Worm (Caenorhabditis elegans) whole organism, L4 larva: ENCODE measurements around the gene viro-2.

Experiments
- D1046.2 ChIP-seq: fragments of 200-800 bp; sonication (Bioruptor generic); IDR thresholded peaks from 2 replicates; pipeline ENCODE4 v1.3.6; 2022; ENCODE audit warnings: missing genetic modification characterization, missing compliant biosample characterization
- F26F4.8 ChIP-seq: fragments of 200-800 bp; sonication (Bioruptor generic); conservative IDR thresholded peaks from 2 replicates; pipeline ENCODE4 v1.3.6; 2022; ENCODE audit warnings: missing genetic modification characterization, missing compliant biosample characterization
- F44E2.7 ChIP-seq: fragments of 200-800 bp; sonication (Bioruptor generic); IDR thresholded peaks from 2 replicates; pipeline ENCODE4 v2.1.2; 2022; ENCODE audit warnings: missing genetic modification characterization, missing compliant biosample characterization
- R02D3.7 ChIP-seq: fragments of 150-350 bp; sonication (generic microtip); optimal IDR thresholded peaks from 3 replicates; lab custom pipeline; 2014; ENCODE audit warnings: missing biosample characterization, missing genetic modification characterization
- T20F7.1 ChIP-seq: fragments of 200-800 bp; sonication (Bioruptor generic); optimal IDR thresholded peaks from 2 replicates; lab custom pipeline; 2018; ENCODE audit warnings: mild to moderate bottlenecking, missing genetic modification characterization, missing compliant biosample characterization
- ZK546.5 ChIP-seq, 2 experiments: sonication (generic microtip); optimal IDR thresholded peaks; 2 replicates each; lab custom pipeline; 2017; ENCODE audit warnings: missing biosample characterization in 2 of 2, missing genetic modification characterization in 2 of 2
- aha-1 ChIP-seq: fragments of 150-350 bp; peaks from one replicate; lab custom pipeline; 2014; ENCODE audit warnings: missing biosample characterization, missing genetic modification characterization
- aly-2 ChIP-seq: sonication (generic microtip); optimal IDR thresholded peaks from 2 replicates; lab custom pipeline; 2018; ENCODE audit warnings: missing biosample characterization, missing genetic modification characterization
- attf-4 ChIP-seq: sonication (generic microtip); optimal IDR thresholded peaks from 3 replicates; lab custom pipeline; 2017; ENCODE audit warnings: missing biosample characterization, missing genetic modification characterization
- ceh-28 ChIP-seq: fragments of 150-350 bp; optimal IDR thresholded peaks from 2 replicates; lab custom pipeline; 2014; ENCODE audit warnings: missing biosample characterization, missing genetic modification reagents, missing genetic modification characterization
- ceh-82 ChIP-seq: sonication (generic microtip); optimal IDR thresholded peaks from 2 replicates; lab custom pipeline; 2017; ENCODE audit warnings: missing biosample characterization, missing genetic modification characterization
- daf-12 ChIP-seq: fragments of 150-350 bp; optimal IDR thresholded peaks from 2 replicates; lab custom pipeline; 2014; ENCODE audit warnings: missing biosample characterization, missing genetic modification reagents, missing genetic modification characterization
- dmd-6 ChIP-seq: fragments of 200-800 bp; sonication (Bioruptor generic); IDR thresholded peaks from 2 replicates; pipeline ENCODE4 v1.3.6; 2022; ENCODE audit warnings: missing genetic modification reagents, missing genetic modification characterization, missing compliant biosample characterization
- dmd-9 ChIP-seq: fragments of 200-800 bp; sonication (Bioruptor generic); IDR thresholded peaks from 2 replicates; pipeline ENCODE4 v1.3.6; 2022; ENCODE audit warnings: missing genetic modification reagents, missing genetic modification characterization, missing compliant biosample characterization
- dve-1 ChIP-seq: sonication (generic microtip); optimal IDR thresholded peaks from 2 replicates; lab custom pipeline; 2017; ENCODE audit warnings: antibody characterized with exemption, mild to moderate bottlenecking, missing genetic modification characterization, missing compliant biosample characterization; ENCODE audit not compliant: insufficient read depth
- egl-27 ChIP-seq: sonication (generic microtip); optimal IDR thresholded peaks from 3 replicates; lab custom pipeline; 2017; ENCODE audit warnings: missing biosample characterization, missing genetic modification reagents, missing genetic modification characterization
- egl-43 ChIP-seq: fragments of 200-800 bp; sonication (Bioruptor generic); IDR thresholded peaks from 2 replicates; pipeline ENCODE4 v1.3.6; 2022; ENCODE audit warnings: missing genetic modification reagents, missing genetic modification characterization, missing compliant biosample characterization
- fos-1 ChIP-seq: fragments of 150-350 bp; optimal IDR thresholded peaks from 2 replicates; lab custom pipeline; 2014; ENCODE audit warnings: missing biosample characterization, missing genetic modification characterization
- gei-8 ChIP-seq: fragments of 200-800 bp; sonication (Bioruptor generic); optimal IDR thresholded peaks from 2 replicates; lab custom pipeline; 2018; ENCODE audit warnings: mild to moderate bottlenecking, missing genetic modification characterization, missing compliant biosample characterization
- hif-1 ChIP-seq, 2 experiments: sonication (generic microtip); optimal IDR thresholded peaks; 2 replicates each; lab custom pipeline; 2016 to 2017; ENCODE audit warnings: missing compliant biosample characterization in 2 of 2, missing genetic modification characterization in 2 of 2, missing genetic modification reagents in 2 of 2, missing genotype in 2 of 2, mild to moderate bottlenecking in 1 of 2
- hlh-11 ChIP-seq: fragments of 200-800 bp; sonication (Bioruptor generic); optimal IDR thresholded peaks from 2 replicates; lab custom pipeline; 2018; ENCODE audit warnings: mild to moderate bottlenecking, missing genetic modification characterization, missing compliant biosample characterization
- lim-7 ChIP-seq: fragments of 200-800 bp; sonication (Bioruptor generic); IDR thresholded peaks from 2 replicates; pipeline ENCODE4 v1.3.6; 2022; ENCODE audit warnings: missing genetic modification characterization, missing compliant biosample characterization
- lin-38 ChIP-seq: fragments of 200-800 bp; sonication (Bioruptor generic); IDR thresholded peaks from 2 replicates; pipeline ENCODE4 v1.3.6; 2022; ENCODE audit warnings: missing genetic modification reagents, missing genetic modification characterization, missing compliant biosample characterization
- lin-39 ChIP-seq: fragments of 150-350 bp; optimal IDR thresholded peaks from 2 replicates; lab custom pipeline; 2014; ENCODE audit warnings: missing biosample characterization, missing genetic modification reagents, missing genetic modification characterization
- lir-3 ChIP-seq: sonication (generic microtip); optimal IDR thresholded peaks from 2 replicates; lab custom pipeline; 2016; ENCODE audit warnings: mild to moderate bottlenecking, missing genetic modification characterization, missing compliant biosample characterization
- lsy-2 ChIP-seq, 2 experiments: fragments of 150-350 bp in 1 of 2; sonication (generic microtip) in 1 of 2; optimal IDR thresholded peaks; 2 replicates each; lab custom pipeline; 2014 to 2017; ENCODE audit warnings: missing biosample characterization in 2 of 2, missing genetic modification characterization in 2 of 2
- madf-5 ChIP-seq, 2 experiments: fragments of 200-800 bp; sonication (Bioruptor generic); IDR thresholded peaks; 2 replicates each; pipeline ENCODE4 v1.3.6; 2022; ENCODE audit warnings: missing compliant biosample characterization in 2 of 2, missing genetic modification characterization in 2 of 2
- mdl-1 ChIP-seq, 2 experiments: fragments of 150-350 bp in 1 of 2; sonication (generic microtip) in 1 of 2; optimal IDR thresholded peaks; 2 replicates each; lab custom pipeline; 2014 to 2017; ENCODE audit warnings: missing biosample characterization in 2 of 2, missing genetic modification characterization in 2 of 2
- mdt-29 ChIP-seq: fragments of 200-800 bp; sonication (Bioruptor generic); IDR thresholded peaks from 2 replicates; pipeline ENCODE4 v1.3.6; 2022; ENCODE audit warnings: missing genetic modification reagents, missing genetic modification characterization, missing compliant biosample characterization
- mes-2 ChIP-seq: sonication (generic microtip); optimal IDR thresholded peaks from 2 replicates; lab custom pipeline; 2016; ENCODE audit warnings: missing genotype, mild to moderate bottlenecking, missing genetic modification characterization, missing compliant biosample characterization; ENCODE audit not compliant: poor library complexity, severe bottlenecking
- mxl-2 ChIP-seq: fragments of 200-800 bp; sonication (Bioruptor generic); conservative IDR thresholded peaks from 2 replicates; pipeline ENCODE4 v1.3.6; 2022; ENCODE audit warnings: missing genetic modification reagents, missing genetic modification characterization, missing compliant biosample characterization
- nhr-11 ChIP-seq: fragments of 150-350 bp; optimal IDR thresholded peaks from 2 replicates; lab custom pipeline; 2014; ENCODE audit warnings: missing biosample characterization, missing genetic modification characterization
- nhr-25 ChIP-seq: sonication (generic microtip); optimal IDR thresholded peaks from 2 replicates; lab custom pipeline; 2017; ENCODE audit warnings: missing genetic modification characterization, mild to moderate bottlenecking, missing compliant biosample characterization, antibody characterized with exemption, moderate library complexity, borderline replicate concordance; ENCODE audit not compliant: insufficient read depth
- nhr-28 ChIP-seq: fragments of 150-350 bp; optimal IDR thresholded peaks from 2 replicates; lab custom pipeline; 2014; ENCODE audit warnings: missing biosample characterization, missing genetic modification characterization
- nhr-41 ChIP-seq: fragments of 200-800 bp; sonication (Bioruptor generic); IDR thresholded peaks from 2 replicates; pipeline ENCODE4 v1.3.6; 2022; ENCODE audit warnings: missing genetic modification reagents, missing genetic modification characterization, missing compliant biosample characterization
- nhr-42 ChIP-seq: fragments of 200-800 bp; sonication (Bioruptor generic); IDR thresholded peaks from 2 replicates; pipeline ENCODE4 v1.3.6; 2022; ENCODE audit warnings: missing genetic modification characterization, missing compliant biosample characterization
- nhr-48 ChIP-seq: sonication (generic microtip); optimal IDR thresholded peaks from 2 replicates; lab custom pipeline; 2016; ENCODE audit warnings: mild to moderate bottlenecking, missing genetic modification characterization, missing compliant biosample characterization
- nhr-76 ChIP-seq: fragments of 150-350 bp; optimal IDR thresholded peaks from 2 replicates; lab custom pipeline; 2014; ENCODE audit warnings: missing biosample characterization, missing genetic modification characterization
- php-3 ChIP-seq: fragments of 200-800 bp; sonication (Bioruptor generic); IDR thresholded peaks from 2 replicates; pipeline ENCODE4 v1.3.6; 2022; ENCODE audit warnings: missing genetic modification reagents, missing genetic modification characterization, missing compliant biosample characterization
- rbr-2 ChIP-seq: sonication (generic microtip); optimal IDR thresholded peaks from 2 replicates; lab custom pipeline; 2016; ENCODE audit warnings: missing genotype, missing genetic modification characterization, missing compliant biosample characterization
- saeg-2 ChIP-seq: fragments of 200-800 bp; sonication (Bioruptor generic); IDR thresholded peaks from 2 replicates; pipeline ENCODE4 v1.3.6; 2022; ENCODE audit warnings: missing genetic modification reagents, missing genetic modification characterization, missing compliant biosample characterization
- sdz-12 ChIP-seq: fragments of 200-800 bp; sonication (Bioruptor generic); optimal IDR thresholded peaks from 2 replicates; lab custom pipeline; 2018; ENCODE audit warnings: mild to moderate bottlenecking, missing genetic modification characterization, missing compliant biosample characterization
- set-16 ChIP-seq: fragments of 200-800 bp; sonication (Bioruptor generic); IDR thresholded peaks from 2 replicates; pipeline ENCODE4 v1.3.6; 2022; ENCODE audit warnings: missing genetic modification reagents, missing genetic modification characterization, missing compliant biosample characterization
- snpc-1.2 ChIP-seq: fragments of 200-800 bp; sonication (Bioruptor generic); IDR thresholded peaks from 2 replicates; pipeline ENCODE4 v1.3.6; 2022; ENCODE audit warnings: missing genetic modification reagents, missing genetic modification characterization, missing compliant biosample characterization
- snpc-4 ChIP-seq: fragments of 150-350 bp; optimal IDR thresholded peaks from 2 replicates; lab custom pipeline; 2014; ENCODE audit warnings: missing biosample characterization, missing genetic modification characterization
- spr-1 ChIP-seq: sonication (generic microtip); optimal IDR thresholded peaks from 2 replicates; lab custom pipeline; 2016; ENCODE audit warnings: mild to moderate bottlenecking, missing genetic modification characterization, missing compliant biosample characterization
- unc-39 ChIP-seq: sonication (generic microtip); optimal IDR thresholded peaks from 2 replicates; lab custom pipeline; 2017; ENCODE audit warnings: missing biosample characterization, missing genetic modification characterization
- unc-62 ChIP-seq, 3 experiments: fragments of 150-350 bp in 1 of 3; sonication (generic microtip); optimal IDR thresholded peaks in 2 of 3; peaks in 1 of 3; 1 replicate in 1 of 3; 2 replicates in 2 of 3; lab custom pipeline; 2014 to 2017; ENCODE audit warnings: missing biosample characterization in 3 of 3, missing genetic modification characterization in 3 of 3, missing genetic modification reagents in 3 of 3, missing genotype in 1 of 3
- vab-7 ChIP-seq: fragments of 200-800 bp; sonication (Bioruptor generic); IDR thresholded peaks from 2 replicates; pipeline ENCODE4 v1.3.6; 2022; ENCODE audit warnings: missing genetic modification reagents, missing genetic modification characterization, missing compliant biosample characterization
- zip-2 ChIP-seq: fragments of 150-350 bp; optimal IDR thresholded peaks from 2 replicates; lab custom pipeline; 2014; ENCODE audit warnings: missing biosample characterization, missing genetic modification characterization
- ztf-11 ChIP-seq: fragments of 150-350 bp; optimal IDR thresholded peaks from 2 replicates; lab custom pipeline; 2014; ENCODE audit warnings: missing biosample characterization, missing genetic modification characterization
- ztf-7 ChIP-seq: fragments of 150-350 bp; optimal IDR thresholded peaks from 2 replicates; lab custom pipeline; 2014; ENCODE audit warnings: missing biosample characterization, missing genetic modification characterization

viro-2 gene

ce11 chrIII:7155631-7156030, 26.9 kb downstream of the viro-2 start (continued):
- no peak for TF ChIP-seq lim-7 (GFP tag; lab: Robert Waterston, UW)
- TF ChIP-seq vab-7 (GFP tag; lab: Robert Waterston, UW): no peak
- TF ChIP-seq F26F4.8 (GFP tag; lab: Robert Waterston, UW): no peak
- peak; percentile 92 for TF ChIP-seq rbr-2 (tag; lab: Kevin White, UChicago)
- TF ChIP-seq attf-4: no peak
- peak; percentile 81 for TF ChIP-seq nhr-11 (tag; lab: Kevin White, UChicago)
- TF ChIP-seq lir-3 (tag; lab: Kevin White, UChicago): peak; percentile 40
- TF ChIP-seq ceh-82 (tag; lab: Kevin White, UChicago): no peak
- TF ChIP-seq unc-39 (tag; lab: Kevin White, UChicago): no peak
- TF ChIP-seq saeg-2 (GFP tag; lab: Robert Waterston, UW): peak; percentile 83
- TF ChIP-seq sdz-12 (GFP tag; lab: Kevin White, UChicago): no peak
- TF ChIP-seq nhr-25 (tag; lab: Kevin White, UChicago): peak; percentile 83
- no peak for TF ChIP-seq aly-2
- TF ChIP-seq F44E2.7: no peak
- peak; percentile 92 for TF ChIP-seq dve-1 (tag; lab: Kevin White, UChicago)
- peak; percentile 82 for TF ChIP-seq php-3
- no peak for TF ChIP-seq daf-12 (tag; lab: Kevin White, UChicago)
- TF ChIP-seq lin-39: no peak
- peak; percentile 59 for TF ChIP-seq zip-2 (tag; lab: Kevin White, UChicago)
- TF ChIP-seq mes-2 (tag; lab: Kevin White, UChicago): peak; percentile 85
- TF ChIP-seq ceh-28 (tag; lab: Kevin White, UChicago): peak; percentile 27
- no peak for TF ChIP-seq snpc-1.2
- no peak for TF ChIP-seq madf-5 (GFP tag; IDR thresholded peaks at IDR 0.05; lab: Robert Waterston, UW)
- TF ChIP-seq ztf-11 (tag; lab: Kevin White, UChicago): no peak
- peak; percentile 23 to 82 for TF ChIP-seq hif-1 (tag; optimal IDR thresholded peaks at IDR 0.05; lab: Kevin White, UChicago)
- peak; percentile 81 for TF ChIP-seq egl-43
- TF ChIP-seq mdl-1 (tag; optimal IDR thresholded peaks at IDR 0.05; lab: Kevin White, UChicago): peak; percentile 99
- peak; percentile 92 for TF ChIP-seq nhr-28
- TF ChIP-seq fos-1: peak; percentile 57
- peak; percentile 93 for TF ChIP-seq nhr-48 (tag; lab: Kevin White, UChicago)
- TF ChIP-seq mxl-2: no peak
- TF ChIP-seq R02D3.7 (tag; lab: Kevin White, UChicago): no peak
- TF ChIP-seq hlh-11: peak; percentile 97
- peak; percentile 77 for TF ChIP-seq T20F7.1 (GFP tag; lab: Kevin White, UChicago)
- TF ChIP-seq lsy-2 (tag; optimal IDR thresholded peaks at IDR 0.05; lab: Kevin White, UChicago): peak; percentile 88 to 90
- peak; percentile 54 for TF ChIP-seq nhr-76
- peak; percentile 77 for TF ChIP-seq spr-1 (tag; lab: Kevin White, UChicago)
- TF ChIP-seq nhr-42: peak; percentile 70; the same call in 1 of the 2 replicates
- no peak for TF ChIP-seq ztf-7
- no peak for TF ChIP-seq D1046.2 (GFP tag; lab: Robert Waterston, UW)
- TF ChIP-seq gei-8: peak; percentile 85
- TF ChIP-seq dmd-6: peak; percentile 90
- peak; percentile 93 for TF ChIP-seq aha-1 (tag; lab: Kevin White, UChicago)
- TF ChIP-seq lin-38: peak; percentile 69
- no peak for TF ChIP-seq nhr-41 (GFP tag; lab: Robert Waterston, UW)
- peak; percentile 67 for TF ChIP-seq set-16
- no peak for TF ChIP-seq snpc-4 (tag; lab: Kevin White, UChicago)
- TF ChIP-seq dmd-9 (GFP tag; lab: Robert Waterston, UW): peak; percentile 64; the same call in 1 of the 2 replicates
- TF ChIP-seq mdt-29 (GFP tag; lab: Robert Waterston, UW): peak; percentile 77
- no peak for TF ChIP-seq egl-27 (tag; lab: Kevin White, UChicago)
- TF ChIP-seq unc-62 (GFP tag; optimal IDR thresholded peaks at IDR 0.05 in 1 of 2; lab: Kevin White, UChicago): peak in 1 of 2 experiments; percentile 96
- TF ChIP-seq unc-62 (tag; optimal IDR thresholded peaks at IDR 0.05; lab: Kevin White, UChicago): no peak
- no peak for TF ChIP-seq ZK546.5 (tag; optimal IDR thresholded peaks at IDR 0.05; lab: Kevin White, UChicago)
